Fruit fly (Drosophila melanogaster) whole organism: ENCODE data around the gene CG10947.

ENCODE experiments used
- Dll ChIP-seq: fragments of >200 bp; optimal IDR thresholded peaks from 2 replicates; lab custom pipeline; 2017
- usp ChIP-seq: fragments of >200 bp; optimal IDR thresholded peaks from 2 replicates; lab custom pipeline; 2017; ENCODE audit warnings: missing biosample characterization, missing genetic modification characterization, mixed read lengths

DNA sequence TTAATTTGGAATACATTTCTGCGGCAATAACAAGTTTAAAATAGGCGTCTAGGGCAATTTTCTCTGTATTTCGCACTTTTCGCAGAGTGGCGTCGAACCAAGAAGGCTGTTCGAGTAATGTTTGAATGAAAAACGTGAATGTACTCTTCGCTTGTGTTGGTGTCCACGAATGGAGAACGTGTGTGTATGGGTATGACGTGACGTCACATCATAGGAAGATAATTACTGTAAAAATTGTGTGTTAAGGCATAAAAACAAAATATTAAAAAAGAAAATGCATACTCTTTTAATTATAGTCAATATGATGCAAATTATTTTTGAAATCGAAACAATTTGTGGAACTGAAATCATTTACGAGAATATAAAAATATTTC lies 13.8 kb upstream of the CG10947 start:
- no peak for TF ChIP-seq usp (GFP tag; lab: Kevin White, UChicago)
- TF ChIP-seq Dll = no peak
